Worm (Caenorhabditis elegans): ENCODE measurements around the gene atat-2.
A peak's percentile ranks its signal among the peaks of the same experiment; 100 is the strongest.

atat-2 gene

ce11 chrX:5854163-5854451, 5.2 kb downstream of the atat-2 start, which contains the start of gene hog-1:
Gene hog-1, minus strand, starts transcription at chrX:5854263.
- TF ChIP-seq zag-1 (tag; optimal IDR thresholded peaks at IDR 0.05) (no peak), nhr-25 (tag; optimal IDR thresholded peaks at IDR 0.05) (no peak), lin-39 (tag; optimal IDR thresholded peaks at IDR 0.05) (no peak), ama-1 (optimal IDR thresholded peaks at IDR 0.05) (no peak), sea-2 (GFP tag; optimal IDR thresholded peaks at IDR 0.05) (no peak), nhr-28 (tag; optimal IDR thresholded peaks at IDR 0.05) (no peak), fkh-2 (tag; optimal IDR thresholded peaks at IDR 0.05) (no peak), ztf-4 (tag; optimal IDR thresholded peaks at IDR 0.05) (no peak), aly-2 (tag; optimal IDR thresholded peaks at IDR 0.05) (no peak)

DNA sequence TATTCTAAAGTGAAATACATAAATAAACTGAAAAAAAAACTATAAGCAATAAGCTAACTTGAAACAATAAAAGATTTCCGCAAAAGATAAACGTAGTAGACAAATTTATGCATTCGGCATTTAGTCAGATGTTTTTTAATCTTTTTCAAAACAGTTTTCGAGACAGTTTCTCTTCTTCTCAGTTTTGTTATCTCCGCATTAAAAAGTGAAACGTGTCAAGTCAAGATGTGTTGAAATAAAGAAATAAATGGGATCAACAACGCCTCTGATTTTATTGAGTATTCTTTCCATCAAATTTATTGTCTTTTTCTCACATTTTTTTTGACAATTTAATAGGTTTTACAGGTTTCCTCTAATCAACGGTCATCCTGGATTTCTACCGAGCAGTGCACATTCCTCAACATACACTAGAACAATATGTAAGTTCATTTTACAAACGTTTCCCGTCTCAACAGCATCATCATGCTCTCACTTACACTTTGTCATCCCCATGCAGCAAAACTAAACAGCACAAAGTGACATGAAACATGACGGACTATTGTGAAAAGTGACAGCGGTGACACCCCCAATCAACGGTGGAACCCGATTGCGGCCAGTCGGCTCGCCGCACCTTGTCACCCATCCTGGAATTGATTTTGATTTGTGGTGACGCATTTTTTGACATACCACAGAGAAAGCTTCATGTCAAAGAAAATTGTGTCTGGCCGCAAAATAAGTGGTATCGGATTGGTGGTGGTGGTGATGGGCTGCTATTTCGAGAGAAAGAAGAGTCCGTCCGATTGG, 5.7 kb downstream of the atat-2 start:
- TF ChIP-seq ZK546.5 (tag; optimal IDR thresholded peaks at IDR 0.05) (no peak), pqm-1 (tag; optimal IDR thresholded peaks at IDR 0.05) (no peak), sea-2 (GFP tag; optimal IDR thresholded peaks at IDR 0.05) (no peak), unc-39 (tag; optimal IDR thresholded peaks at IDR 0.05) (no peak), nhr-11 (tag; optimal IDR thresholded peaks at IDR 0.05) (no peak), ceh-28 (tag; optimal IDR thresholded peaks at IDR 0.05) (no peak), snpc-4 (tag; optimal IDR thresholded peaks at IDR 0.05) (no peak), egl-27 (tag; optimal IDR thresholded peaks at IDR 0.05) (no peak), pha-4 (tag; optimal IDR thresholded peaks at IDR 0.05) (no peak), fkh-2 (tag; optimal IDR thresholded peaks at IDR 0.05) (no peak), nfya-1 (tag; optimal IDR thresholded peaks at IDR 0.05; ENCODE audit: insufficient read depth) (no peak), elt-2 (tag; optimal IDR thresholded peaks at IDR 0.05) (no peak), daf-12 (tag; optimal IDR thresholded peaks at IDR 0.05) (no peak), ama-1 (optimal IDR thresholded peaks at IDR 0.05) (no peak), nhr-25 (tag; optimal IDR thresholded peaks at IDR 0.05) (no peak)

DNA sequence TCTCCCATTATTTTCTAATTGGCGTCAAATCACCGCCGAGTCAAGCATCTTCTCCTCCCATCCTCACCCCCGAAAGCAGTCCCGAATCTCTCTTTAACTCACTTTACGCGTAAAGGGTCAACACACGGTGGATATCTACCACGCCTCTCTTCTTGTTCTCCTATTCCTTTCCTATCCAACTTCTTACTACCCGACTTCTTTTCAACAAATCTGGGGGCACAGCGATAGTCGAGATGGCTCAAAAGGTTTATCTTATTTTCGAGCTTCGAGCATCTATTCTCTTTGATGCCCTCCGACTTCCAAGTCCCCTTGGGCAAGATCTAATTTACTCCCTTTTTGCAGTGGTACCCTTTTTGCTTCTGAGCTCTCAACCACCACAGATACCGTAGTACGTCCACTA, 10.3 kb downstream of the atat-2 start:
- TF ChIP-seq fkh-10 (GFP tag; optimal IDR thresholded peaks at IDR 0.05), result peak; percentile 32
- TF ChIP-seq lsy-12 (tag; optimal IDR thresholded peaks at IDR 0.05), result no peak

DNA sequence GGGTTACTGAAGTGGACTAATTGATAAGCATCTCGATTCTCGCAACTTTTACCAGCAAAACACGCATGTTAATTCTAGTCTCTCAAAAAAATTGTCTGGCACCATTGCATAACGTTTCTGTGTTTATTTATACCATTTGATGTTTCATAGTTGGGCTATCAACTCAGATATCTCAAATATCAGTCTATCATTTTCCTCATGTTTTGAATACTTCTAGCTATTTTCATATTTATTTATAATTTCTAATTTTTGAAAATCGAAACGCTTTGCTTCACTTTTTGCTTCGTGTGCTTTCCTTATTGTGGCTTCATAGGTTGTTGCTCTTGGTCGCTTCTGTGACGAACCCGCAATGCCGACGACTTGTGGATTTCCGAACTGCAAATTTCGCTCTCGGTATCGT, 13.5 kb downstream of the atat-2 start, which contains the start of gene ctbp-1:
Gene ctbp-1 (plus strand): TSS at position 301 of the 400 bp plus-strand sequence.
- TF ChIP-seq zag-1 (tag; optimal IDR thresholded peaks at IDR 0.05) (no peak), unc-39 (tag; optimal IDR thresholded peaks at IDR 0.05) (no peak), nhr-12 (tag; optimal IDR thresholded peaks at IDR 0.05) (no peak), ztf-11 (tag; optimal IDR thresholded peaks at IDR 0.05) (no peak), nhr-25 (tag; optimal IDR thresholded peaks at IDR 0.05) (no peak), tbx-2 (tag; optimal IDR thresholded peaks at IDR 0.05) (no peak)

ce11 chrX:5868030-5868429, 19.1 kb downstream of the atat-2 start:
- peak; percentile 11 for TF ChIP-seq hmg-11 (tag; optimal IDR thresholded peaks at IDR 0.05)
- no peak for TF ChIP-seq jun-1 (tag; optimal IDR thresholded peaks at IDR 0.05)
- TF ChIP-seq eor-1 (tag; optimal IDR thresholded peaks at IDR 0.05), result no peak
- peak; percentile 26 for TF ChIP-seq lin-39 (tag; optimal IDR thresholded peaks at IDR 0.05)
- TF ChIP-seq nfya-1 (tag; optimal IDR thresholded peaks at IDR 0.05; ENCODE audit: insufficient read depth), result peak; percentile 40

- TF ChIP-seq R02D3.7 (tag; optimal IDR thresholded peaks at IDR 0.05), result no peak
- TF ChIP-seq egl-27 (tag; optimal IDR thresholded peaks at IDR 0.05), result no peak
- no peak for TF ChIP-seq lin-15B (tag; optimal IDR thresholded peaks at IDR 0.05)
- no peak for TF ChIP-seq nhr-12 (tag; optimal IDR thresholded peaks at IDR 0.05)
- no peak for TF ChIP-seq ceh-16 (tag; optimal IDR thresholded peaks at IDR 0.05)
- no peak for TF ChIP-seq nhr-43 (tag; optimal IDR thresholded peaks at IDR 0.05; ENCODE audit: poor library complexity, severe bottlenecking)
- TF ChIP-seq pha-4 (tag; optimal IDR thresholded peaks at IDR 0.05), result no peak
- TF ChIP-seq nhr-28 (tag; optimal IDR thresholded peaks at IDR 0.05), result no peak
- TF ChIP-seq tbx-2 (tag; optimal IDR thresholded peaks at IDR 0.05), result no peak
- no peak for TF ChIP-seq fkh-2 (tag; optimal IDR thresholded peaks at IDR 0.05)
Observed at ce11 chrX:5869603-5870002, 20.7 kb downstream of the atat-2 start.
